Worm (Caenorhabditis elegans) whole organism, early embryonic: ENCODE results near the gene C33D3.3.

Experiments
- B0310.2 ChIP-seq: sonication (generic microtip); optimal IDR thresholded peaks from 2 replicates; lab custom pipeline; 2016; ENCODE audit warnings: mild to moderate bottlenecking, missing genetic modification characterization, missing compliant biosample characterization
- aly-1 ChIP-seq: sonication (generic microtip); optimal IDR thresholded peaks from 2 replicates; lab custom pipeline; 2016; ENCODE audit warnings: missing genetic modification characterization, missing compliant biosample characterization
- ama-1 ChIP-seq: fragments of 150-350 bp; optimal IDR thresholded peaks from 2 replicates; lab custom pipeline; 2014
- ceh-36 ChIP-seq: sonication (generic microtip); optimal IDR thresholded peaks from 2 replicates; lab custom pipeline; 2016; ENCODE audit warnings: missing genetic modification characterization, inconsistent platforms, missing compliant biosample characterization
- ets-7 ChIP-seq: sonication (generic microtip); optimal IDR thresholded peaks from 2 replicates; lab custom pipeline; 2016; ENCODE audit warnings: missing genotype, missing genetic modification characterization, missing compliant biosample characterization
- hmbx-1 ChIP-seq: sonication (generic microtip); optimal IDR thresholded peaks from 2 replicates; lab custom pipeline; 2016; ENCODE audit warnings: mild to moderate bottlenecking, missing genetic modification characterization, missing compliant biosample characterization
- hmg-4 ChIP-seq: fragments of 200-800 bp; sonication (Bioruptor generic); optimal IDR thresholded peaks from 2 replicates; lab custom pipeline; 2018; ENCODE audit warnings: mild to moderate bottlenecking, missing genetic modification characterization, missing compliant biosample characterization
- sea-1 ChIP-seq: fragments of 200-800 bp; sonication (Bioruptor generic); conservative IDR thresholded peaks from 2 replicates; pipeline ENCODE4 v1.3.6; 2022; ENCODE audit warnings: missing genetic modification characterization, missing compliant biosample characterization

DNA sequence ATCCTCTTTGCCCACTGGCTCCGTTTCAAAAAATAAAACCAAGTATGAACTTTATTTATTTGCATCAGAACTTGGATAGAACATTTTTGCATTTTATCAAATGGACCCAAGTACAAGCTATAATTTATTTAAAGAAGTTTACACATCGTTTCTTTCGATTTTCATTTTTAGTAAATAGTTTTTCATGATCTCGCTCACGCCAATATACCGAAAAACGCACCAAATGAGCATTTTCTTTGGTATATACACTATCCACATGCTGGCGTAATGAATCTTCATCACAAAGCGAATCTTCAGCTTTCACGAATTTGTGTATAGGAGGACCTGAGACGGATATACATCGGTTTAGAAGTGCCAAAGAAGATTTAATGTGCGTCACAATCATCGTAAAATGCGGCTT is 8.6 kb upstream of the C33D3.3 start, which contains the start of gene C39B10.7:
- TF ChIP-seq ama-1, result no peak
- no peak for TF ChIP-seq hmg-4
- TF ChIP-seq hmbx-1 (tag; lab: Kevin White, UChicago), result no peak
- TF ChIP-seq ets-7 (tag; lab: Kevin White, UChicago), result no peak
- no peak for TF ChIP-seq ceh-36 (tag; lab: Kevin White, UChicago)
- no peak for TF ChIP-seq sea-1 (GFP tag; lab: Robert Waterston, UW)
- no peak for TF ChIP-seq aly-1 (tag; lab: Kevin White, UChicago)
- no peak for TF ChIP-seq B0310.2 (tag; lab: Kevin White, UChicago)
